Worm (Caenorhabditis elegans): Measurements from ENCODE around the gene nlp-101.

The nlp-101 gene

DNA sequence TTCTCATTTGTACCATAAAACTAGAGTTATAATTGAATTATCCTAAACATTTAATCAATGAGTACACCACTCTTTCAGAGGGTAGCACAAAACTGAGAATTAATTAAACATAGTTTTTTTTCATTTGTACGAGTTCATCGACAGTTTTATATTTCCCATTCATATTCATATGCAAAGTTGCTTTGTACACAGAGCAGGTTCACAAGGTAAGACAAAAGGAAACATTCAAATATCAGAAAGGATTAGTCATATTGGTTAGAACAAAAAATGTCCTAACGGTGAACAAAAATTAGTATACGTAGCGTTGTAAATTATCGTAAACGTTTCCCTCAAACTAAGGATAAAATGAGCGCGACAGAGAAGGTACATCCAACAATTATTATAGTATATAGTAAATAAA, 42.6 kb downstream of the nlp-101 start:
- TF ChIP-seq W03F9.2 (tag; optimal IDR thresholded peaks at IDR 0.05), result no peak
- TF ChIP-seq dao-5 (tag; optimal IDR thresholded peaks at IDR 0.05), result no peak
- TF ChIP-seq him-1 (tag; optimal IDR thresholded peaks at IDR 0.05), result no peak

DNA sequence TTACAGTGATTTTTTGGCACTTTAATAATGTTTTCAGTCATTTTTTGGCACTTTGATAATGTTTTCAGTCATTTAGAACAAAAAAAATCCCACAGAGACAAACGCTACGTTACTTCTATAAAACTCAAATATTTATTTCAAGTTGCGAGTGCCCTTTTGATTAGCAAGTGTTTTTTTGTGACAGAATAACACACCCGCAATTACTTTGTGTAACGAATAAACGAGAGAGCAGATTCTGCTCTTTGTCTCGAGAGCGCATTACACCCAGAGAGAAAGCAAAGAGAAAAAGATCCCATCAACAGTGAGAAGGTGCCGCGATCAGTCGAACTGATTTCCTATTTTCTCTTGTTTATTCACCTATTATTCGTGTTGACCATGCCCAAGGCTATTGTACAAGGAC, 45.3 kb downstream of the nlp-101 start, which contains the start of gene pcyt-2.2:
Gene pcyt-2.2, plus strand, starts transcription at position 301 of the 400 bp plus-strand sequence.
- TF ChIP-seq him-1 (tag; optimal IDR thresholded peaks at IDR 0.05), result no peak
- no peak for TF ChIP-seq W03F9.2 (tag; optimal IDR thresholded peaks at IDR 0.05)
- TF ChIP-seq dao-5 (tag; optimal IDR thresholded peaks at IDR 0.05), result no peak

DNA sequence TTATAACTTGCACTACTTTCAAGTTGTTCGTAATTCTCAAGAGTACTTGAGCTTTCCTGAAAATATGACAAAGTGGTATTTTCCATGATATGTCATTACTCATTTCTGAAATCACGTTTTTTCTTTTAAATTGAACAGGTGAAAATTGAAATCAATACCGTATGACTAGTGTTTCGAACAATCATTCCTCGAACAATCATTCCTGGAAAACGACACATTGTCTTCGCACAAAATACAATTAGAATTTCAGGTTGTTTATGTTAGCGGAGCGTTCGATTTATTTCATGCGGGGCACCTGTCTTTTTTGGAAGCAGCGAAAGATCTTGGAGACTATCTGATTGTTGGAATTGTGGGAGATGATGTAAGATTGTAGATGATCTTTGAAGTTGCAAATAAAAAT, 47.5 kb downstream of the nlp-101 start:
- TF ChIP-seq W03F9.2 (tag; optimal IDR thresholded peaks at IDR 0.05), result no peak
- TF ChIP-seq dao-5 (tag; optimal IDR thresholded peaks at IDR 0.05), result no peak
- no peak for TF ChIP-seq him-1 (tag; optimal IDR thresholded peaks at IDR 0.05)

DNA sequence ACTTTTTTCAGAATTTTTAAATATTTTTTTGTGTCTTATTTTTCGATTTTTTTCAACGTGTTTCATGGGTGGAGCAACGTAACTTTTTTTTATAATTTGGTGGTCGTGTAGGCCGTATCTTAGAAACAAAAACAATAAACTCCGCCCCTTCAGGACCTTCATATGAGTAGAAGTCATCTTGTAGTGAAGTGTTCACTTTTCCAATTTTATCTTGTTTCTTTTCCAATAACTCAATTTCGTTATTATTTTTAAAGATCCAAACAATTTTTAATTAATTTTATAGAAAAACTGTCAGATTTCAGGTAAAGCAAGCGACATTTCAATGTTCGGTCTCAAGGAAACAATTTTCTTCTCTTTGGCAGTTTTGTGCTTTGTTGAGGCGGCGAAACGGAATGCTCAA, 50.2 kb downstream of the nlp-101 start, which contains the start of gene C39D10.2:
Gene C39D10.2, plus strand, starts transcription at position 301 of the 400 bp plus-strand sequence.
- TF ChIP-seq dao-5 (tag; optimal IDR thresholded peaks at IDR 0.05) (no peak), W03F9.2 (tag; optimal IDR thresholded peaks at IDR 0.05) (no peak), him-1 (tag; optimal IDR thresholded peaks at IDR 0.05) (no peak)
